Worm (Caenorhabditis elegans) whole organism, L4 larva: ENCODE data around the gene W05H9.4.
A peak's percentile ranks its signal among the peaks of the same experiment; 100 is the strongest.

ENCODE experiments used
- D1046.2 ChIP-seq: fragments of 200-800 bp; sonication (Bioruptor generic); IDR thresholded peaks from 2 replicates; pipeline ENCODE4 v1.3.6; 2022; ENCODE audit warnings: missing genetic modification characterization, missing compliant biosample characterization
- F10B5.3 ChIP-seq: sonication (generic microtip); optimal IDR thresholded peaks from 2 replicates; lab custom pipeline; 2016; ENCODE audit warnings: mild to moderate bottlenecking, missing genetic modification characterization, missing compliant biosample characterization
- R02D3.7 ChIP-seq: fragments of 150-350 bp; sonication (generic microtip); optimal IDR thresholded peaks from 3 replicates; lab custom pipeline; 2014; ENCODE audit warnings: missing biosample characterization, missing genetic modification characterization
- T20F7.1 ChIP-seq: fragments of 200-800 bp; sonication (Bioruptor generic); optimal IDR thresholded peaks from 2 replicates; lab custom pipeline; 2018; ENCODE audit warnings: mild to moderate bottlenecking, missing genetic modification characterization, missing compliant biosample characterization
- Y5F2A.4 ChIP-seq: fragments of 200-800 bp; sonication (Bioruptor generic); optimal IDR thresholded peaks from 2 replicates; lab custom pipeline; 2018; ENCODE audit warnings: mild to moderate bottlenecking, missing genetic modification characterization, missing compliant biosample characterization
- aha-1 ChIP-seq: fragments of 150-350 bp; peaks from one replicate; lab custom pipeline; 2014; ENCODE audit warnings: missing biosample characterization, missing genetic modification characterization
- ama-1 ChIP-seq: fragments of 150-350 bp; optimal IDR thresholded peaks from 2 replicates; lab custom pipeline; 2014; ENCODE audit warnings: inconsistent platforms, mixed read lengths
- arid-1 ChIP-seq: fragments of 200-800 bp; sonication (Bioruptor generic); conservative IDR thresholded peaks from 2 replicates; pipeline ENCODE4 v1.3.6; 2022; ENCODE audit warnings: missing genetic modification reagents, missing genetic modification characterization, missing compliant biosample characterization
- attf-4 ChIP-seq: sonication (generic microtip); optimal IDR thresholded peaks from 3 replicates; lab custom pipeline; 2017; ENCODE audit warnings: missing biosample characterization, missing genetic modification characterization
- ceh-44 ChIP-seq: fragments of 200-800 bp; sonication (Bioruptor generic); IDR thresholded peaks from 2 replicates; pipeline ENCODE4 v1.3.6; 2022; ENCODE audit warnings: missing genetic modification reagents, missing genetic modification characterization, missing compliant biosample characterization
- ceh-62 ChIP-seq: sonication (generic microtip); optimal IDR thresholded peaks from 2 replicates; lab custom pipeline; 2017; ENCODE audit warnings: missing biosample characterization, missing genetic modification characterization
- ceh-82 ChIP-seq: sonication (generic microtip); optimal IDR thresholded peaks from 2 replicates; lab custom pipeline; 2017; ENCODE audit warnings: missing biosample characterization, missing genetic modification characterization
- ces-1 ChIP-seq: fragments of 150-350 bp; sonication (generic microtip); optimal IDR thresholded peaks from 4 replicates; lab custom pipeline; 2014; ENCODE audit warnings: missing biosample characterization, missing genetic modification reagents, missing genetic modification characterization
- daf-12 ChIP-seq: fragments of 150-350 bp; optimal IDR thresholded peaks from 2 replicates; lab custom pipeline; 2014; ENCODE audit warnings: missing biosample characterization, missing genetic modification reagents, missing genetic modification characterization
- daf-19 ChIP-seq: fragments of 200-800 bp; sonication (Bioruptor generic); conservative IDR thresholded peaks from 2 replicates; pipeline ENCODE4 v1.3.6; 2022; ENCODE audit warnings: missing genetic modification characterization, missing compliant biosample characterization
- dmd-8 ChIP-seq: fragments of 200-800 bp; sonication (Bioruptor generic); IDR thresholded peaks from 2 replicates; pipeline ENCODE4 v1.3.6; 2022; ENCODE audit warnings: missing genetic modification characterization, missing compliant biosample characterization
- dve-1 ChIP-seq: sonication (generic microtip); optimal IDR thresholded peaks from 2 replicates; lab custom pipeline; 2017; ENCODE audit warnings: antibody characterized with exemption, mild to moderate bottlenecking, missing genetic modification characterization, missing compliant biosample characterization; ENCODE audit not compliant: insufficient read depth
- egl-27 ChIP-seq: sonication (generic microtip); optimal IDR thresholded peaks from 3 replicates; lab custom pipeline; 2017; ENCODE audit warnings: missing biosample characterization, missing genetic modification reagents, missing genetic modification characterization
- fos-1 ChIP-seq: fragments of 150-350 bp; optimal IDR thresholded peaks from 2 replicates; lab custom pipeline; 2014; ENCODE audit warnings: missing biosample characterization, missing genetic modification characterization
- gei-8 ChIP-seq: fragments of 200-800 bp; sonication (Bioruptor generic); optimal IDR thresholded peaks from 2 replicates; lab custom pipeline; 2018; ENCODE audit warnings: mild to moderate bottlenecking, missing genetic modification characterization, missing compliant biosample characterization
- hif-1 ChIP-seq, 2 experiments: sonication (generic microtip); optimal IDR thresholded peaks; 2 replicates each; lab custom pipeline; 2016 to 2017; ENCODE audit warnings: missing compliant biosample characterization in 2 of 2, missing genetic modification characterization in 2 of 2, missing genetic modification reagents in 2 of 2, missing genotype in 2 of 2, mild to moderate bottlenecking in 1 of 2
- hlh-11 ChIP-seq: fragments of 200-800 bp; sonication (Bioruptor generic); optimal IDR thresholded peaks from 2 replicates; lab custom pipeline; 2018; ENCODE audit warnings: mild to moderate bottlenecking, missing genetic modification characterization, missing compliant biosample characterization
- hlh-30 ChIP-seq: sonication (generic microtip); optimal IDR thresholded peaks from 2 replicates; lab custom pipeline; 2017; ENCODE audit warnings: antibody characterized with exemption, mild to moderate bottlenecking, missing genetic modification characterization, missing compliant biosample characterization; ENCODE audit not compliant: insufficient read depth
- hmg-1.1 ChIP-seq: fragments of 200-800 bp; sonication (Bioruptor generic); IDR thresholded peaks from 2 replicates; pipeline ENCODE4 v1.3.6; 2022; ENCODE audit warnings: missing genetic modification reagents, missing genetic modification characterization, missing compliant biosample characterization
- jun-1 ChIP-seq: fragments of 150-350 bp; optimal IDR thresholded peaks from 2 replicates; lab custom pipeline; 2014; ENCODE audit warnings: missing biosample characterization, missing genetic modification reagents, missing genetic modification characterization
- lin-1 ChIP-seq: fragments of 200-800 bp; sonication (Bioruptor generic); IDR thresholded peaks from 2 replicates; pipeline ENCODE4 v1.3.6; 2022; ENCODE audit warnings: missing genetic modification reagents, missing genetic modification characterization, missing compliant biosample characterization
- lin-13 ChIP-seq: fragments of 150-350 bp; optimal IDR thresholded peaks from 2 replicates; lab custom pipeline; 2014; ENCODE audit warnings: missing biosample characterization, missing genetic modification reagents, missing genetic modification characterization
- lir-3 ChIP-seq: sonication (generic microtip); optimal IDR thresholded peaks from 2 replicates; lab custom pipeline; 2016; ENCODE audit warnings: mild to moderate bottlenecking, missing genetic modification characterization, missing compliant biosample characterization
- madf-5 ChIP-seq, 2 experiments: fragments of 200-800 bp; sonication (Bioruptor generic); IDR thresholded peaks; 2 replicates each; pipeline ENCODE4 v1.3.6; 2022; ENCODE audit warnings: missing compliant biosample characterization in 2 of 2, missing genetic modification characterization in 2 of 2
- mdl-1 ChIP-seq, 2 experiments: fragments of 150-350 bp in 1 of 2; sonication (generic microtip) in 1 of 2; optimal IDR thresholded peaks; 2 replicates each; lab custom pipeline; 2014 to 2017; ENCODE audit warnings: missing biosample characterization in 2 of 2, missing genetic modification characterization in 2 of 2
- mdt-29 ChIP-seq: fragments of 200-800 bp; sonication (Bioruptor generic); IDR thresholded peaks from 2 replicates; pipeline ENCODE4 v1.3.6; 2022; ENCODE audit warnings: missing genetic modification reagents, missing genetic modification characterization, missing compliant biosample characterization
- mep-1 ChIP-seq: fragments of 150-350 bp; sonication (generic microtip); optimal IDR thresholded peaks from 3 replicates; lab custom pipeline; 2014; ENCODE audit warnings: missing biosample characterization, missing genetic modification characterization
- mes-2 ChIP-seq: sonication (generic microtip); optimal IDR thresholded peaks from 2 replicates; lab custom pipeline; 2016; ENCODE audit warnings: missing genotype, mild to moderate bottlenecking, missing genetic modification characterization, missing compliant biosample characterization; ENCODE audit not compliant: poor library complexity, severe bottlenecking
- nhr-48 ChIP-seq: sonication (generic microtip); optimal IDR thresholded peaks from 2 replicates; lab custom pipeline; 2016; ENCODE audit warnings: mild to moderate bottlenecking, missing genetic modification characterization, missing compliant biosample characterization
- nhr-76 ChIP-seq: fragments of 150-350 bp; optimal IDR thresholded peaks from 2 replicates; lab custom pipeline; 2014; ENCODE audit warnings: missing biosample characterization, missing genetic modification characterization
- nhr-77 ChIP-seq: fragments of 150-350 bp; optimal IDR thresholded peaks from 2 replicates; lab custom pipeline; 2014; ENCODE audit warnings: missing biosample characterization, missing genetic modification characterization
- rbr-2 ChIP-seq: sonication (generic microtip); optimal IDR thresholded peaks from 2 replicates; lab custom pipeline; 2016; ENCODE audit warnings: missing genotype, missing genetic modification characterization, missing compliant biosample characterization
- tag-97 ChIP-seq: fragments of 200-800 bp; sonication (Bioruptor generic); IDR thresholded peaks from 2 replicates; pipeline ENCODE4 v1.3.6; 2022; ENCODE audit warnings: missing genetic modification characterization, missing compliant biosample characterization
- tra-1 ChIP-seq: fragments of 200-800 bp; sonication (Bioruptor generic); IDR thresholded peaks from 2 replicates; pipeline ENCODE4 v1.3.6; 2022; ENCODE audit warnings: missing genetic modification reagents, missing genetic modification characterization, missing compliant biosample characterization
- unc-39 ChIP-seq: sonication (generic microtip); optimal IDR thresholded peaks from 2 replicates; lab custom pipeline; 2017; ENCODE audit warnings: missing biosample characterization, missing genetic modification characterization
- unc-62 ChIP-seq, 3 experiments: fragments of 150-350 bp in 1 of 3; sonication (generic microtip); optimal IDR thresholded peaks in 2 of 3; peaks in 1 of 3; 1 replicate in 1 of 3; 2 replicates in 2 of 3; lab custom pipeline; 2014 to 2017; ENCODE audit warnings: missing biosample characterization in 3 of 3, missing genetic modification characterization in 3 of 3, missing genetic modification reagents in 3 of 3, missing genotype in 1 of 3
- vab-7 ChIP-seq: fragments of 200-800 bp; sonication (Bioruptor generic); IDR thresholded peaks from 2 replicates; pipeline ENCODE4 v1.3.6; 2022; ENCODE audit warnings: missing genetic modification reagents, missing genetic modification characterization, missing compliant biosample characterization
- zag-1 ChIP-seq: fragments of 150-350 bp; optimal IDR thresholded peaks from 2 replicates; lab custom pipeline; 2014; ENCODE audit warnings: missing biosample characterization, missing genetic modification characterization
- zfp-3 ChIP-seq: fragments of 200-800 bp; sonication (Bioruptor generic); conservative IDR thresholded peaks from 2 replicates; pipeline ENCODE4 v1.3.6; 2022; ENCODE audit warnings: missing genetic modification reagents, missing genetic modification characterization, missing compliant biosample characterization
- zip-11 ChIP-seq: fragments of 200-800 bp; sonication (Bioruptor generic); IDR thresholded peaks from 2 replicates; pipeline ENCODE4 v1.3.6; 2022; ENCODE audit warnings: missing genetic modification characterization, missing compliant biosample characterization
- ztf-7 ChIP-seq: fragments of 150-350 bp; optimal IDR thresholded peaks from 2 replicates; lab custom pipeline; 2014; ENCODE audit warnings: missing biosample characterization, missing genetic modification characterization

The W05H9.4 gene

ce11 chrX:6253566-6253898 lies 9.9 kb upstream of the W05H9.4 start:
- TF ChIP-seq mep-1 (tag; lab: Kevin White, UChicago) (peak; percentile 77), nhr-77 (peak; percentile 87), nhr-76 (no peak), fos-1 (tag; lab: Kevin White, UChicago) (peak; percentile 10), T20F7.1 (GFP tag; lab: Kevin White, UChicago) (peak; percentile 47), mes-2 (tag; lab: Kevin White, UChicago) (no peak), aha-1 (tag; lab: Kevin White, UChicago) (peak; percentile 95), tra-1 (GFP tag; lab: Robert Waterston, UW) (0 out of 2 replicates have a peak, but pooled peaks have one; percentile 33)
- TF ChIP-seq, all 104 proteins: peak for 6

ce11 chrX:6253899-6254670 lies 9.4 kb upstream of the W05H9.4 start:
- TF ChIP-seq D1046.2 (no peak), hmg-1.1 (GFP tag; lab: Robert Waterston, UW) (0 out of 2 replicates have a peak, but pooled peaks have one; percentile 46), hif-1 (tag; optimal IDR thresholded peaks at IDR 0.05; lab: Kevin White, UChicago) (peak in 1 of 2 experiments; percentile 90), jun-1 (tag; lab: Kevin White, UChicago) (peak; percentile 25), mep-1 (tag; lab: Kevin White, UChicago) (peak; percentile 61), madf-5 (GFP tag; IDR thresholded peaks at IDR 0.05; lab: Robert Waterston, UW) (no peak), hlh-30 (tag; lab: Kevin White, UChicago) (peak; percentile 78), nhr-48 (tag; lab: Kevin White, UChicago) (peak; percentile 1), hlh-11 (tag; lab: Kevin White, UChicago) (peak; percentile 86), ama-1 (lab: Kevin White, UChicago) (peak; percentile 73), tag-97 (no peak), ceh-82 (tag; lab: Kevin White, UChicago) (no peak), dmd-8 (0 out of 2 replicates have a peak, but pooled peaks have one; percentile 16), tra-1 (GFP tag; lab: Robert Waterston, UW) (peak; percentile 53; the same call in 1 of the 2 replicates), nhr-77 (no peak), ztf-7 (tag; lab: Kevin White, UChicago) (peak; percentile 49), lin-13 (GFP tag; lab: Kevin White, UChicago) (no peak), mes-2 (tag; lab: Kevin White, UChicago) (peak; percentile 60), mdl-1 (tag; optimal IDR thresholded peaks at IDR 0.05; lab: Kevin White, UChicago) (peak in 1 of 2 experiments; percentile 62), zfp-3 (GFP tag; lab: Robert Waterston, UW) (peak; percentile 68), zip-11 (no peak), unc-39 (tag; lab: Kevin White, UChicago) (no peak), daf-12 (tag; lab: Kevin White, UChicago) (no peak), rbr-2 (tag; lab: Kevin White, UChicago) (peak; percentile 62), mdt-29 (peak; percentile 65), lir-3 (tag; lab: Kevin White, UChicago) (peak; percentile 23), ceh-62 (tag; lab: Kevin White, UChicago) (no peak), lin-1 (GFP tag; lab: Robert Waterston, UW) (no peak), vab-7 (GFP tag; lab: Robert Waterston, UW) (no peak), ces-1 (GFP tag; lab: Kevin White, UChicago) (no peak), egl-27 (tag; lab: Kevin White, UChicago) (no peak), R02D3.7 (no peak), Y5F2A.4 (GFP tag; lab: Kevin White, UChicago) (no peak), F10B5.3 (tag; lab: Kevin White, UChicago) (no peak), T20F7.1 (GFP tag; lab: Kevin White, UChicago) (no peak), fos-1 (tag; lab: Kevin White, UChicago) (no peak), unc-62 (GFP tag; optimal IDR thresholded peaks at IDR 0.05 in 1 of 2; lab: Kevin White, UChicago) (peak in 1 of 2 experiments; percentile 83), unc-62 (tag; optimal IDR thresholded peaks at IDR 0.05; lab: Kevin White, UChicago) (no peak), daf-19 (GFP tag; lab: Robert Waterston, UW) (no peak), ceh-44 (GFP tag; lab: Robert Waterston, UW) (no peak), gei-8 (GFP tag; lab: Kevin White, UChicago) (peak; percentile 61), zag-1 (tag; lab: Kevin White, UChicago) (no peak), arid-1 (no peak), dve-1 (tag; lab: Kevin White, UChicago) (peak; percentile 53), attf-4 (tag; lab: Kevin White, UChicago) (no peak)
